Worm (Caenorhabditis elegans) whole organism, young adult: ENCODE results near the gene ttr-8.
A peak's percentile ranks its signal among the peaks of the same experiment; 100 is the strongest.

Experiments
- B0261.1 ChIP-seq: sonication (generic microtip); optimal IDR thresholded peaks from 2 replicates; lab custom pipeline; 2016; ENCODE audit warnings: mild to moderate bottlenecking, missing genetic modification characterization, moderate library complexity, missing compliant biosample characterization
- B0336.3 ChIP-seq: fragments of 200-800 bp; sonication (Bioruptor generic); IDR thresholded peaks from 2 replicates; pipeline ENCODE4 v1.3.6; 2022; ENCODE audit warnings: missing genetic modification characterization, missing compliant biosample characterization
- F10E7.11 ChIP-seq: sonication (generic microtip); optimal IDR thresholded peaks from 2 replicates; lab custom pipeline; 2017; ENCODE audit warnings: mild to moderate bottlenecking, missing genetic modification characterization, moderate library complexity, missing compliant biosample characterization
- F22D6.2 ChIP-seq: sonication (generic microtip); optimal IDR thresholded peaks from 2 replicates; lab custom pipeline; 2016; ENCODE audit warnings: mild to moderate bottlenecking, missing genetic modification characterization, missing compliant biosample characterization
- F37B4.10 ChIP-seq: fragments of 200-800 bp; sonication (Bioruptor generic); IDR thresholded peaks from 2 replicates; pipeline ENCODE4 v1.3.6; 2022; ENCODE audit warnings: missing genetic modification characterization, missing compliant biosample characterization
- F39B2.1 ChIP-seq: fragments of 200-800 bp; sonication (Bioruptor generic); IDR thresholded peaks from 2 replicates; pipeline ENCODE4 v1.3.6; 2022; ENCODE audit warnings: missing genetic modification reagents, missing genetic modification characterization, missing compliant biosample characterization
- F49E8.2 ChIP-seq: sonication (generic microtip); optimal IDR thresholded peaks from 3 replicates; lab custom pipeline; 2017; ENCODE audit warnings: missing genetic modification characterization, mild to moderate bottlenecking, missing compliant biosample characterization, antibody characterized with exemption, moderate library complexity; ENCODE audit not compliant: insufficient read depth
- F52B5.7 ChIP-seq: sonication (generic microtip); optimal IDR thresholded peaks from 2 replicates; lab custom pipeline; 2016; ENCODE audit warnings: mild to moderate bottlenecking, missing genetic modification characterization, missing compliant biosample characterization
- K12H6.12 ChIP-seq: fragments of 200-800 bp; sonication (Bioruptor generic); optimal IDR thresholded peaks from 2 replicates; lab custom pipeline; 2018; ENCODE audit warnings: mild to moderate bottlenecking, missing genetic modification characterization, missing compliant biosample characterization
- akir-1 ChIP-seq: fragments of 200-800 bp; sonication (Bioruptor generic); optimal IDR thresholded peaks from 2 replicates; lab custom pipeline; 2018; ENCODE audit warnings: mild to moderate bottlenecking, missing genetic modification characterization, moderate library complexity, missing compliant biosample characterization
- aptf-2 ChIP-seq: fragments of 200-800 bp; sonication (Bioruptor generic); conservative IDR thresholded peaks from 2 replicates; pipeline ENCODE4 v1.3.6; 2022; ENCODE audit warnings: missing genetic modification reagents, missing genetic modification characterization, missing compliant biosample characterization
- attf-5 ChIP-seq: fragments of 200-800 bp; sonication (Bioruptor generic); optimal IDR thresholded peaks from 2 replicates; lab custom pipeline; 2018; ENCODE audit warnings: mild to moderate bottlenecking, missing genetic modification characterization, missing compliant biosample characterization
- bed-1 ChIP-seq: fragments of 200-800 bp; sonication (Bioruptor generic); IDR thresholded peaks from 2 replicates; pipeline ENCODE4 v1.3.6; 2022; ENCODE audit warnings: missing genetic modification reagents, missing genetic modification characterization, missing compliant biosample characterization
- ccch-3 ChIP-seq: fragments of 200-800 bp; sonication (Bioruptor generic); optimal IDR thresholded peaks from 2 replicates; lab custom pipeline; 2018; ENCODE audit warnings: mild to moderate bottlenecking, missing genetic modification characterization, missing compliant biosample characterization
- ceh-27 ChIP-seq: fragments of 200-800 bp; sonication (Bioruptor generic); optimal IDR thresholded peaks from 2 replicates; lab custom pipeline; 2018; ENCODE audit warnings: mild to moderate bottlenecking, missing genetic modification characterization, moderate library complexity, missing compliant biosample characterization
- chd-7 ChIP-seq: sonication (generic microtip); optimal IDR thresholded peaks from 2 replicates; lab custom pipeline; 2016; ENCODE audit warnings: mild to moderate bottlenecking, missing genetic modification characterization, moderate library complexity, missing compliant biosample characterization
- die-1 ChIP-seq: sonication (generic microtip); optimal IDR thresholded peaks from 2 replicates; lab custom pipeline; 2016; ENCODE audit warnings: missing genotype, mild to moderate bottlenecking, missing genetic modification characterization, missing compliant biosample characterization
- efl-1 ChIP-seq: fragments of 150-350 bp; optimal IDR thresholded peaks from 2 replicates; lab custom pipeline; 2014; ENCODE audit warnings: missing biosample characterization, missing genetic modification reagents, missing genetic modification characterization
- egrh-3 ChIP-seq: fragments of 200-800 bp; sonication (Bioruptor generic); IDR thresholded peaks from 2 replicates; pipeline ENCODE4 v1.3.6; 2022; ENCODE audit warnings: missing genetic modification reagents, missing genetic modification characterization, missing compliant biosample characterization
- fkh-3 ChIP-seq: sonication (generic microtip); optimal IDR thresholded peaks from 2 replicates; lab custom pipeline; 2016; ENCODE audit warnings: mild to moderate bottlenecking, missing genetic modification characterization, missing compliant biosample characterization
- hmg-20 ChIP-seq: fragments of 200-800 bp; sonication (Bioruptor generic); IDR thresholded peaks from 2 replicates; pipeline ENCODE4 v1.3.6; 2022; ENCODE audit warnings: missing genetic modification reagents, missing genetic modification characterization, missing compliant biosample characterization
- hrde-1 ChIP-seq: sonication (generic microtip); optimal IDR thresholded peaks from 2 replicates; lab custom pipeline; 2016; ENCODE audit warnings: missing genetic modification characterization, mild to moderate bottlenecking, missing compliant biosample characterization, moderate library complexity, missing genotype, missing genetic modification reagents, borderline replicate concordance
- hsf-1 ChIP-seq: fragments of 200-800 bp; sonication (Bioruptor generic); IDR thresholded peaks from 2 replicates; pipeline ENCODE4 v1.3.6; 2022; ENCODE audit warnings: missing genetic modification reagents, missing genetic modification characterization, missing compliant biosample characterization
- lag-1 ChIP-seq: fragments of 200-800 bp; sonication (Bioruptor generic); IDR thresholded peaks from 2 replicates; pipeline ENCODE4 v1.3.6; 2022; ENCODE audit warnings: missing genetic modification reagents, missing genetic modification characterization, missing compliant biosample characterization
- let-526 ChIP-seq: fragments of 200-800 bp; sonication (Bioruptor generic); IDR thresholded peaks from 2 replicates; pipeline ENCODE4 v1.3.6; 2022; ENCODE audit warnings: missing genetic modification reagents, missing genetic modification characterization, missing compliant biosample characterization
- lin-26 ChIP-seq: fragments of 200-800 bp; sonication (Bioruptor generic); IDR thresholded peaks from 2 replicates; pipeline ENCODE4 v1.3.6; 2022; ENCODE audit warnings: missing genetic modification reagents, missing genetic modification characterization, missing compliant biosample characterization
- lin-35 ChIP-seq, 3 experiments: fragments of 150-350 bp in 2 of 3; sonication (generic microtip) in 1 of 3; optimal IDR thresholded peaks; 2 replicates each; lab custom pipeline; 2014 to 2018; ENCODE audit warnings: missing biosample characterization in 3 of 3, missing genetic modification characterization in 3 of 3, missing genetic modification reagents in 3 of 3
- lin-40 ChIP-seq: sonication (generic microtip); optimal IDR thresholded peaks from 2 replicates; lab custom pipeline; 2016; ENCODE audit warnings: missing genetic modification characterization, mild to moderate bottlenecking, missing compliant biosample characterization, missing genotype, missing genetic modification reagents
- madf-6 ChIP-seq: fragments of 200-800 bp; sonication (Bioruptor generic); IDR thresholded peaks from 2 replicates; pipeline ENCODE4 v1.3.6; 2022; ENCODE audit warnings: missing genetic modification reagents, missing genetic modification characterization, missing compliant biosample characterization
- madf-8 ChIP-seq: fragments of 200-800 bp; sonication (Bioruptor generic); conservative IDR thresholded peaks from 2 replicates; pipeline ENCODE4 v1.3.6; 2022; ENCODE audit warnings: missing genetic modification reagents, missing genetic modification characterization, missing compliant biosample characterization
- mel-28 ChIP-seq: sonication (generic microtip); optimal IDR thresholded peaks from 2 replicates; lab custom pipeline; 2016; ENCODE audit warnings: borderline replicate concordance, mild to moderate bottlenecking, missing genetic modification characterization, missing compliant biosample characterization
- nfya-1 ChIP-seq: sonication (generic microtip); optimal IDR thresholded peaks from 2 replicates; lab custom pipeline; 2017; ENCODE audit warnings: antibody characterized with exemption, missing compliant biosample characterization, missing genetic modification characterization, borderline replicate concordance; ENCODE audit not compliant: insufficient read depth
- nfyb-1 ChIP-seq: fragments of 200-800 bp; sonication (Bioruptor generic); IDR thresholded peaks from 2 replicates; pipeline ENCODE4 v1.3.6; 2022; ENCODE audit warnings: missing genetic modification reagents, missing genetic modification characterization, missing compliant biosample characterization
- nhr-80 ChIP-seq: sonication (generic microtip); optimal IDR thresholded peaks from 2 replicates; lab custom pipeline; 2016; ENCODE audit warnings: missing genetic modification characterization, missing compliant biosample characterization
- nhr-90 ChIP-seq: sonication (generic microtip); optimal IDR thresholded peaks from 2 replicates; lab custom pipeline; 2016; ENCODE audit warnings: missing genotype, mild to moderate bottlenecking, missing genetic modification characterization, missing compliant biosample characterization
- pbrm-1 ChIP-seq: fragments of 200-800 bp; sonication (Bioruptor generic); IDR thresholded peaks from 2 replicates; pipeline ENCODE4 v1.3.6; 2022; ENCODE audit warnings: missing genetic modification reagents, missing genetic modification characterization, missing compliant biosample characterization
- pha-4 ChIP-seq: fragments of 150-350 bp; sonication (generic microtip); optimal IDR thresholded peaks from 2 replicates; lab custom pipeline; 2014; ENCODE audit warnings: missing biosample characterization, missing genetic modification reagents, missing genetic modification characterization
- rcor-1 ChIP-seq: fragments of 200-800 bp; sonication (Bioruptor generic); IDR thresholded peaks from 2 replicates; pipeline ENCODE4 v1.3.6; 2022; ENCODE audit warnings: missing genetic modification reagents, missing genetic modification characterization, missing compliant biosample characterization
- rpc-1 ChIP-seq, 2 experiments: fragments of 150-350 bp in 1 of 2; sonication (generic microtip) in 1 of 2; optimal IDR thresholded peaks; 2 replicates each; lab custom pipeline; 2014 to 2018; ENCODE audit warnings: missing biosample characterization in 1 of 2, missing genetic modification characterization in 1 of 2, missing genetic modification reagents in 1 of 2, missing genotype in 1 of 2
- sdz-38 ChIP-seq: sonication (generic microtip); optimal IDR thresholded peaks from 2 replicates; lab custom pipeline; 2016; ENCODE audit warnings: missing genotype, missing genetic modification characterization, missing compliant biosample characterization
- snpc-4 ChIP-seq, 5 experiments: fragments of 150-350 bp in 1 of 5; sonication (generic microtip) in 4 of 5; optimal IDR thresholded peaks; 2 replicates each; lab custom pipeline; 2014 to 2018; ENCODE audit warnings: missing genetic modification characterization in 5 of 5, missing biosample characterization in 3 of 5, antibody characterized with exemption in 2 of 5, mild to moderate bottlenecking in 2 of 5, missing compliant biosample characterization in 2 of 5, missing genotype in 2 of 5, moderate library complexity in 2 of 5, missing genetic modification reagents in 1 of 5
- tbp1 ChIP-seq: fragments of 200-800 bp; sonication (Bioruptor generic); optimal IDR thresholded peaks from 2 replicates; lab custom pipeline; 2018; ENCODE audit warnings: mild to moderate bottlenecking, missing genetic modification characterization, missing compliant biosample characterization
- tbx-9 ChIP-seq: sonication (generic microtip); optimal IDR thresholded peaks from 2 replicates; lab custom pipeline; 2016; ENCODE audit warnings: borderline replicate concordance, missing genetic modification characterization, inconsistent platforms, missing compliant biosample characterization
- ztf-18 ChIP-seq: sonication (generic microtip); optimal IDR thresholded peaks from 2 replicates; lab custom pipeline; 2016; ENCODE audit warnings: missing genotype, mild to moderate bottlenecking, missing genetic modification characterization, missing compliant biosample characterization
- ztf-22 ChIP-seq: fragments of 200-800 bp; sonication (Bioruptor generic); optimal IDR thresholded peaks from 2 replicates; lab custom pipeline; 2018; ENCODE audit warnings: mild to moderate bottlenecking, missing genetic modification characterization, moderate library complexity, missing compliant biosample characterization
- ztf-26 ChIP-seq: sonication (generic microtip); optimal IDR thresholded peaks from 2 replicates; lab custom pipeline; 2017; ENCODE audit warnings: missing genetic modification characterization, missing compliant biosample characterization

ttr-8 gene

DNA sequence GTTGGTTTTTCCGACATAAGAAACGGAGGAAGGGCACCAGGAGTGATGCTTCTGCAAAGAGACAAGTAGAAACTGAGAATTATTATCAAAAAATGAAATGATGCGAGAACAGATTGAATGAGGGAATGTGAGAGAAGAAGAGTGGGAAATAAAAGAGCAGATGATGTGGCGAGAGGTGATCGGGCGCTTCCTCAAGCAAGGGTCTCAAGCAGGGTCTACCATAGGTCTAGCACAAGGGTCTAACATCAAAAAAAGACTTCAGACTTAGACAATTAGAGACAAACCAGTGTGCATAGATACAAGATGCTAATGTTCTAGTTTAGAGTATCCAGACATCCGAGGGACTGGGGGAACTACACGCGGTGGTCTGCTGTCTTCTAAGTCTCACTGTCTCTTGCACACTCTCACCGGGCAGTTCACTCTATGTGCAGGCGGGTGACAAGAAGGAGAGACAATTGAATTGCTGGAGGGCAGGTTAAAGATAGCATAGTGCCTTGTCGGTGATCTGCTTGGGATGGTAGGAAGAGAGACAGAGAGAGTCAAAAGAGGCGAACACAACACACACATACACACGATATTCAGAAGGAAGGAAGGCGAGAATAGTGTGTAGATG is 5.0 kb upstream of the ttr-8 start, which contains the start of gene R13A5.7:
Gene R13A5.7, minus strand, starts transcription at position 51 of the 613 bp plus-strand sequence.
- TF ChIP-seq hmg-20 (GFP tag; lab: Robert Waterston, UW): 0 out of 2 replicates have a peak, but pooled peaks have one; percentile 3
- TF ChIP-seq madf-6 (GFP tag; lab: Robert Waterston, UW): 0 out of 2 replicates have a peak, but pooled peaks have one; percentile 26
- no peak for TF ChIP-seq akir-1
- TF ChIP-seq mel-28 (tag; lab: Kevin White, UChicago): no peak
- peak in 1 of 3 experiments; percentile 62 for TF ChIP-seq lin-35 (GFP tag; optimal IDR thresholded peaks at IDR 0.05; lab: Kevin White, UChicago)
- peak; percentile 84 for TF ChIP-seq nfyb-1 (GFP tag; lab: Robert Waterston, UW)
- no peak for TF ChIP-seq efl-1 (GFP tag; lab: Kevin White, UChicago)
- TF ChIP-seq ztf-26 (tag; lab: Kevin White, UChicago): no peak
- TF ChIP-seq hsf-1 (GFP tag; lab: Robert Waterston, UW): no peak
- TF ChIP-seq attf-5 (GFP tag; lab: Kevin White, UChicago): peak; percentile 85
- TF ChIP-seq pha-4: no peak
- TF ChIP-seq pbrm-1 (GFP tag; lab: Robert Waterston, UW): peak; percentile 46; the same call in 1 of the 2 replicates
- no peak for TF ChIP-seq F49E8.2
- no peak for TF ChIP-seq ccch-3 (GFP tag; lab: Kevin White, UChicago)
- no peak for TF ChIP-seq snpc-4 (GFP tag; optimal IDR thresholded peaks at IDR 0.05; lab: Kevin White, UChicago)
- peak in 3 of 4 experiments; percentile 6 to 68 (median 59) for TF ChIP-seq snpc-4 (tag; optimal IDR thresholded peaks at IDR 0.05; lab: Kevin White, UChicago)
- TF ChIP-seq nhr-80 (tag; lab: Kevin White, UChicago): peak; percentile 97
- TF ChIP-seq madf-8: no peak
- TF ChIP-seq F10E7.11 (tag; lab: Kevin White, UChicago): no peak
- no peak for TF ChIP-seq sdz-38
- 0 out of 2 replicates have a peak, but pooled peaks have one; percentile 27 for TF ChIP-seq rcor-1 (GFP tag; lab: Robert Waterston, UW)
- no peak for TF ChIP-seq lin-26 (GFP tag; lab: Robert Waterston, UW)
- TF ChIP-seq lag-1 (GFP tag; lab: Robert Waterston, UW): no peak
- peak; percentile 69 for TF ChIP-seq lin-40 (tag; lab: Kevin White, UChicago)
- peak; percentile 36 for TF ChIP-seq tbp1
- no peak for TF ChIP-seq F22D6.2 (tag; lab: Kevin White, UChicago)
- no peak for TF ChIP-seq tbx-9 (tag; lab: Kevin White, UChicago)
- no peak for TF ChIP-seq F37B4.10 (GFP tag; lab: Robert Waterston, UW)
- peak; percentile 52 for TF ChIP-seq die-1 (tag; lab: Kevin White, UChicago)
- no peak for TF ChIP-seq rpc-1 (optimal IDR thresholded peaks at IDR 0.05; lab: Kevin White, UChicago)
- no peak for TF ChIP-seq rpc-1 (tag; optimal IDR thresholded peaks at IDR 0.05; lab: Kevin White, UChicago)
- no peak for TF ChIP-seq ztf-22 (GFP tag; lab: Kevin White, UChicago)
- peak; percentile 42; the same call in 1 of the 2 replicates for TF ChIP-seq egrh-3 (GFP tag; lab: Robert Waterston, UW)
- no peak for TF ChIP-seq bed-1
- TF ChIP-seq K12H6.12 (tag; lab: Kevin White, UChicago): peak; percentile 64
- peak; percentile 57 for TF ChIP-seq ztf-18 (tag; lab: Kevin White, UChicago)
- TF ChIP-seq F39B2.1 (GFP tag; lab: Robert Waterston, UW): no peak
- 0 out of 2 replicates have a peak, but pooled peaks have one; percentile 47 for TF ChIP-seq aptf-2
- no peak for TF ChIP-seq B0261.1 (tag; lab: Kevin White, UChicago)
- no peak for TF ChIP-seq fkh-3 (tag; lab: Kevin White, UChicago)
- TF ChIP-seq nhr-90 (tag; lab: Kevin White, UChicago): peak; percentile 36
- peak; percentile 80 for TF ChIP-seq ceh-27 (GFP tag; lab: Kevin White, UChicago)
- TF ChIP-seq hrde-1 (tag; lab: Kevin White, UChicago): no peak
- 0 out of 2 replicates have a peak, but pooled peaks have one; percentile 37 for TF ChIP-seq let-526 (GFP tag; lab: Robert Waterston, UW)
- TF ChIP-seq chd-7: peak; percentile 69
- no peak for TF ChIP-seq nfya-1 (tag; lab: Kevin White, UChicago)
- peak; percentile 6 for TF ChIP-seq F52B5.7 (tag; lab: Kevin White, UChicago)
- no peak; the same call in 1 of the 2 replicates for TF ChIP-seq B0336.3
